Worm (Caenorhabditis elegans) whole organism, early embryonic: ENCODE results near the gene F55G11.10.

Experiments used
- B0310.2 ChIP-seq: sonication (generic microtip); optimal IDR thresholded peaks from 2 replicates; lab custom pipeline; 2016; ENCODE audit warnings: mild to moderate bottlenecking, missing genetic modification characterization, missing compliant biosample characterization
- F13C5.2 ChIP-seq: sonication (generic microtip); optimal IDR thresholded peaks from 2 replicates; lab custom pipeline; 2017; ENCODE audit warnings: mild to moderate bottlenecking, missing genetic modification characterization, inconsistent platforms, missing compliant biosample characterization
- aly-1 ChIP-seq: sonication (generic microtip); optimal IDR thresholded peaks from 2 replicates; lab custom pipeline; 2016; ENCODE audit warnings: missing genetic modification characterization, missing compliant biosample characterization
- ama-1 ChIP-seq: fragments of 150-350 bp; optimal IDR thresholded peaks from 2 replicates; lab custom pipeline; 2014
- ceh-13 ChIP-seq: fragments of 200-800 bp; sonication (Bioruptor generic); optimal IDR thresholded peaks from 2 replicates; lab custom pipeline; 2018; ENCODE audit warnings: mild to moderate bottlenecking, missing genetic modification characterization, missing compliant biosample characterization
- ceh-36 ChIP-seq: sonication (generic microtip); optimal IDR thresholded peaks from 2 replicates; lab custom pipeline; 2016; ENCODE audit warnings: missing genetic modification characterization, inconsistent platforms, missing compliant biosample characterization
- ets-7 ChIP-seq: sonication (generic microtip); optimal IDR thresholded peaks from 2 replicates; lab custom pipeline; 2016; ENCODE audit warnings: missing genotype, missing genetic modification characterization, missing compliant biosample characterization
- flt-1 ChIP-seq: fragments of 200-800 bp; sonication (Bioruptor generic); IDR thresholded peaks from 2 replicates; pipeline ENCODE4 v1.3.6; 2022; ENCODE audit warnings: missing genetic modification characterization, missing compliant biosample characterization
- hmbx-1 ChIP-seq: sonication (generic microtip); optimal IDR thresholded peaks from 2 replicates; lab custom pipeline; 2016; ENCODE audit warnings: mild to moderate bottlenecking, missing genetic modification characterization, missing compliant biosample characterization
- hmg-4 ChIP-seq: fragments of 200-800 bp; sonication (Bioruptor generic); optimal IDR thresholded peaks from 2 replicates; lab custom pipeline; 2018; ENCODE audit warnings: mild to moderate bottlenecking, missing genetic modification characterization, missing compliant biosample characterization
- hnd-1 ChIP-seq: sonication (generic microtip); optimal IDR thresholded peaks from 2 replicates; lab custom pipeline; 2016; ENCODE audit warnings: missing genetic modification characterization, missing compliant biosample characterization
- pes-1 ChIP-seq: fragments of 200-800 bp; sonication (Bioruptor generic); IDR thresholded peaks from 2 replicates; pipeline ENCODE4 v1.3.6; 2022; ENCODE audit warnings: missing genetic modification reagents, missing genetic modification characterization, missing compliant biosample characterization
- scrt-1 ChIP-seq: fragments of 200-800 bp; sonication (Bioruptor generic); IDR thresholded peaks from 2 replicates; pipeline ENCODE4 v1.3.6; 2022; ENCODE audit warnings: missing genetic modification characterization, missing compliant biosample characterization
- sea-1 ChIP-seq: fragments of 200-800 bp; sonication (Bioruptor generic); conservative IDR thresholded peaks from 2 replicates; pipeline ENCODE4 v1.3.6; 2022; ENCODE audit warnings: missing genetic modification characterization, missing compliant biosample characterization
- tbx-11 ChIP-seq: fragments of 200-800 bp; sonication (Bioruptor generic); IDR thresholded peaks from 2 replicates; pipeline ENCODE4 v1.3.6; 2022; ENCODE audit warnings: missing genetic modification characterization, missing compliant biosample characterization
- tbx-37 ChIP-seq: fragments of 200-800 bp; sonication (Bioruptor generic); conservative IDR thresholded peaks from 2 replicates; pipeline ENCODE4 v1.3.6; 2022; ENCODE audit warnings: missing genetic modification reagents, missing genetic modification characterization, missing compliant biosample characterization
- tra-4 ChIP-seq: sonication (generic microtip); optimal IDR thresholded peaks from 2 replicates; lab custom pipeline; 2017; ENCODE audit warnings: missing genetic modification characterization, missing compliant biosample characterization

The F55G11.10 gene

DNA sequence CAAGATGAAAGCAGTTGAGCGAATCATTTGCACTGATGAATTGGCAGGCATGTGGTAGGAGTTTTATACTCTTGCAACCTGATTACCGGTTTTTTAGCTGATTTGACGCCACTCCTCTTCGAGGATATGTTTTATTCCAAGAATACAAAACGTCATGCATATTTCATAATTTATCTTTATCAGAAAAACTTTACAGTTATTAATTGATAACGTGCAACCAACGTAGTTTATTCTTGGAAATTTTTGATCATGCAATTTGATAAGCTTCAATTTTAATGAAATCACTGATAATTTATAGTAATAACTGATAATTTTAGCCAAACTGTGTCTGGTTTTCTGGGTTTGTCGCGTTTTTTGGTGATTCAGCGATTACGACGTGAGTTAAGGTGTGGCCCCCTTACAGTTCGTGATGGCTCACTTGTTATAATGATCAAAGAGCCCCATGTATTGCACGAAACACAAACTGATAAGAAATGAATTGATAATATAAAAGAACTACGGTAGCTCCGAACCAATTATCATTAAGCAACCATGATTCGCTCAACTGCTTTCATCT lies 12.3 kb upstream of the F55G11.10 start, which contains the start of the genes cld-1 and dod-21:
Gene cld-1 (minus strand): TSS at position 51 of the 556 bp plus-strand sequence.
Gene dod-21 (plus strand): TSS at position 518 of the 556 bp plus-strand sequence.
- TF ChIP-seq sea-1 (GFP tag; lab: Robert Waterston, UW) = no peak
- no peak for TF ChIP-seq flt-1 (GFP tag; lab: Robert Waterston, UW)
- TF ChIP-seq tbx-37 (GFP tag; lab: Robert Waterston, UW) = no peak
- no peak for TF ChIP-seq hmg-4
- TF ChIP-seq aly-1 (tag; lab: Kevin White, UChicago) = no peak
- TF ChIP-seq ceh-13 (GFP tag; lab: Kevin White, UChicago) = no peak
- no peak for TF ChIP-seq hmbx-1 (tag; lab: Kevin White, UChicago)
- no peak for TF ChIP-seq ceh-36 (tag; lab: Kevin White, UChicago)
- no peak for TF ChIP-seq tra-4 (tag; lab: Kevin White, UChicago)
- TF ChIP-seq tbx-11 = no peak
- TF ChIP-seq B0310.2 (tag; lab: Kevin White, UChicago) = no peak
- TF ChIP-seq scrt-1 (GFP tag; lab: Robert Waterston, UW) = no peak
- no peak for TF ChIP-seq ama-1 (lab: Kevin White, UChicago)
- no peak for TF ChIP-seq pes-1
- no peak for TF ChIP-seq ets-7
- TF ChIP-seq F13C5.2 = no peak

DNA sequence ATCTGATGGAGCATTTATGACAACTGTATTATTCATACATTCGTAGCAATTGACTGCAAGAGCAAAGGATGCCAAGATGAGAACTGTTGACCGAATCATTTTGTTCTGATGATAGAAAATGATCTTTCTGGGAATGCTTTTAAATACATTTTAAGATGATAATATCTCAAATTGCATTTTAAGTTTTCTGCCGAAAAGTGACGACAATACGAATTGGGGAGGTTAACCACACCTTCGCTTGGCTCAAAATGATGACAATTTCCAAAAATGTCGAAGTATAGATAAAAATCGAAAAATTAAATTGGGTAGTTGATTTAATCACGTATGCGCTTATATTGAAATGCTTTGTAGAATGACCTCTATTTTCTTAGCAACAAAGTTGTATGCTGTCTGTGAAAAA lies 7.3 kb upstream of the F55G11.10 start, which contains the start of gene dod-24:
Gene dod-24 (minus strand): TSS at position 101 of the 400 bp plus-strand sequence.
- TF ChIP-seq hmbx-1 (tag; lab: Kevin White, UChicago) (no peak), pes-1 (no peak), tra-4 (tag; lab: Kevin White, UChicago) (no peak), flt-1 (GFP tag; lab: Robert Waterston, UW) (no peak), aly-1 (tag; lab: Kevin White, UChicago) (no peak), sea-1 (GFP tag; lab: Robert Waterston, UW) (no peak), hnd-1 (tag; lab: Kevin White, UChicago) (no peak), tbx-11 (no peak), scrt-1 (GFP tag; lab: Robert Waterston, UW) (no peak)

DNA sequence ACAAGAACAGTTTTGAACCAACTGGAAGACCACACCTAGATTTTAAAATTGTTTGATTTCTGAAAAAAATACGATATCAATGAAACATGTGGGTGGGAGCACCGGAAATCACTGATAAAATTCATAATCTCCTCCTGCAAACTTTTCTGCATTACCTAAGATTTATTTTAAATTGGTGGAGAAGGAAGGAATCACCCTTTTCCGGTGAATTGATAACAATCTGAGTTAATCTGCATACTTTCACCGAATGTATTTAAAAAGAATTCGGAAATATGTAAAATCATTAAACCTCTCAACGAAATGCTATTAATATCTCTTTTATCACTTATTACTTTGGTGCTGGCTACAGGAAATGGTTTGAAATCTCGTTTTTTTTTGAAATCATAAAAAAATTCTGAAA lies 5.9 kb upstream of the F55G11.10 start, which contains the start of gene dct-19:
Gene dct-19 (plus strand): TSS at position 301 of the 400 bp plus-strand sequence.
- no peak for TF ChIP-seq sea-1 (GFP tag; lab: Robert Waterston, UW)

DNA sequence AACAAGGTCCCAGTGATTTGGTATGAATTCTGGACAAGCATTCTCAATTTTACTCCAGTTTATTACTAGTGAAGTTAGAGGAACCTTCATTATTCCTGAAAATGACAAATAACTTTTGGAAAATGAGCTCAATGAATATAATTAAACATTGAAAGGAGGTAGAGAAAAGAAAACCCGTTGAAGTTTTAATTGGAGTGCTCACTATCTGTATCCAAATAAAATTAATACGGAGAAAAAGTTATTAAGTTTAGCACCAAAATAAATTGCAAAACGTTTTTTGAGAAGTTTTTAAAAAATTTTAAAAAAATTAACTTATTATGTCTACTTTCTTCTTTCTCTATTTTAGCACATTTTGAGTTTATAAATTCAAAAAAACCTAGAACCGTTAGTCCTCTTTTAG lies 2.1 kb upstream of the F55G11.10 start, which contains the start of gene F55G11.1:
Gene F55G11.1 (minus strand): TSS at position 101 of the 400 bp plus-strand sequence.
- TF ChIP-seq aly-1 (tag; lab: Kevin White, UChicago) (no peak), sea-1 (GFP tag; lab: Robert Waterston, UW) (no peak), ceh-13 (GFP tag; lab: Kevin White, UChicago) (no peak), hmbx-1 (tag; lab: Kevin White, UChicago) (no peak), hnd-1 (tag; lab: Kevin White, UChicago) (no peak), flt-1 (GFP tag; lab: Robert Waterston, UW) (no peak), B0310.2 (tag; lab: Kevin White, UChicago) (no peak), ets-7 (no peak), tra-4 (tag; lab: Kevin White, UChicago) (no peak), hmg-4 (no peak), F13C5.2 (no peak), tbx-11 (no peak), tbx-37 (GFP tag; lab: Robert Waterston, UW) (no peak)

DNA sequence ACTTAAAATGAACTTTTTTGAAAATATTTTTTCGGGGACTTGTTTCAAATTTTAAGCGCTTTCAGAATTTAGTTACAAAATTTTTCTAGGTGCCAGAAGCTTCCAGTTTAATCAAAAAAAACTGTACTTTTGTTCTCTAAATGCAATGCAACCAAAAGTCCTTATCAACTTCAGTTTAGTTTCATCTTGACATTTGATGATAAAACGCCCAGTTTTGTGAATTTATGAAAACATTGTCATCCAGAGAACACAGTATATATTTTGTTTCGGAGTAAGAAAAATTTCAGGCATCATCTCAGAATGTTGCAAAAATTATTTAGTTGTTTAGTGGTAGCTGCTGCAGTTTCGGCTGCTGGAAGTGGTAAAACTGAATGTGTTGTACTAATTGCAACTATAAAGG lies 9.2 kb downstream of the F55G11.10 start, which contains the start of gene F55G11.6:
Gene F55G11.6 (plus strand): TSS at position 301 of the 400 bp plus-strand sequence.
- no peak for TF ChIP-seq tbx-11
- TF ChIP-seq ets-7 = no peak
- no peak for TF ChIP-seq F13C5.2
- no peak for TF ChIP-seq ama-1 (lab: Kevin White, UChicago)
- no peak for TF ChIP-seq sea-1 (GFP tag; lab: Robert Waterston, UW)
- no peak for TF ChIP-seq aly-1 (tag; lab: Kevin White, UChicago)
- TF ChIP-seq hnd-1 (tag; lab: Kevin White, UChicago) = no peak
- TF ChIP-seq tbx-37 (GFP tag; lab: Robert Waterston, UW) = no peak
- no peak for TF ChIP-seq tra-4 (tag; lab: Kevin White, UChicago)
- TF ChIP-seq hmg-4 = no peak
- no peak for TF ChIP-seq hmbx-1 (tag; lab: Kevin White, UChicago)
- no peak for TF ChIP-seq ceh-36 (tag; lab: Kevin White, UChicago)

DNA sequence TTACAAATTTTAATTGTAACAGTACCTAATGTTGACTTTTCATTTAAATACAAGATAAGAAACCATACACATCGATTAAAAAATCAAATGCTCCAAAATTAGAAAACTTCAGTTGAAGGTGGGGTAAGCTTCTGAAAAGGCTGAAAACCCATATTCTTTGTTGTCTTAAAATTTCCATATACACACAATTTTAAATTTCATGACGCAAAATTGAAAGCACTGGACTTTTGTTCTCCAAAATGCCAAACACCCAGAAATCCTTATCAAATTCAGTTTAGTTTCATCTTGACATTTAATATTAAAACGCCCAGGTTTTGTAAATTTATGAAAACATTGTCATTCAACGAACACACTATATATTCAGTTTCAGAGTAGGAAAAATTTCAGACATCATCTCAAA lies 11.6 kb downstream of the F55G11.10 start, which contains the start of gene F55G11.7:
Gene F55G11.7 (plus strand): TSS at position 301 of the 400 bp plus-strand sequence.
- TF ChIP-seq sea-1 (GFP tag; lab: Robert Waterston, UW) (no peak), F13C5.2 (no peak), ceh-36 (tag; lab: Kevin White, UChicago) (no peak), ama-1 (lab: Kevin White, UChicago) (no peak), pes-1 (no peak), tra-4 (tag; lab: Kevin White, UChicago) (no peak), tbx-11 (no peak), flt-1 (GFP tag; lab: Robert Waterston, UW) (no peak), hmbx-1 (tag; lab: Kevin White, UChicago) (no peak)

DNA sequence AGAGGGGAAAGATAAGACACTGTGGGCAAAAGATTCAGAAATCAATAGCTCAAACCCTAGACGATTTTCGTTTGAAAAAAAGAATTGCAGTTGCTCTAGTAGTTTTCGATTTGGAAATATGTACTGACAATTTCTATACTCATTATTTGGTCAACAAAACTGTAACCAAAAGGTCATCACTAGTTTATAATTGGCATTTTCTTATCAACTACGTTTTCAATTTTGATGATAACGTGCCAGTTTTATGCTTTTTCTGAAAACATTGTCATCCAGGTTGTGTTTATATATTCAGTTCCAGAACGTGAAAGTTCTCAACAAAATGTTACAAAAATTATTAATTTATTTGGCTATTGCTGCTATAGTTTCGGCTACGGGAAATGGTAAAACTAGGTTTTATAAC lies 14.0 kb downstream of the F55G11.10 start, which contains the start of gene F55G11.8:
Gene F55G11.8 (plus strand): TSS at position 245 of the 400 bp plus-strand sequence.
- TF ChIP-seq F13C5.2 (no peak), pes-1 (no peak), sea-1 (GFP tag; lab: Robert Waterston, UW) (no peak), ceh-13 (GFP tag; lab: Kevin White, UChicago) (no peak), hnd-1 (tag; lab: Kevin White, UChicago) (no peak), flt-1 (GFP tag; lab: Robert Waterston, UW) (no peak), hmbx-1 (tag; lab: Kevin White, UChicago) (no peak), aly-1 (tag; lab: Kevin White, UChicago) (no peak), ceh-36 (tag; lab: Kevin White, UChicago) (no peak), tra-4 (tag; lab: Kevin White, UChicago) (no peak), B0310.2 (tag; lab: Kevin White, UChicago) (no peak), tbx-11 (no peak), ets-7 (no peak), ama-1 (lab: Kevin White, UChicago) (no peak), tbx-37 (GFP tag; lab: Robert Waterston, UW) (no peak), scrt-1 (GFP tag; lab: Robert Waterston, UW) (no peak), hmg-4 (no peak)
